Fruit fly (Drosophila melanogaster) S2 (cell line): ENCODE measurements around the gene ebd1.

Experiments
- CG8478 ChIP-seq: fragments of >200 bp; optimal IDR thresholded peaks from 2 replicates; lab custom pipeline; 2018
- CTCF ChIP-seq, 2 experiments: fragments of >200 bp; optimal IDR thresholded peaks; 2 replicates each; lab custom pipeline; 2018

dm6 chr3L:682420-682882 is 2.9 kb downstream of the ebd1 start, which contains the start of gene CG3386:
- no peak for TF ChIP-seq CG8478
- no peak for TF ChIP-seq CTCF (optimal IDR thresholded peaks at IDR 0.05; lab: Kevin White, UChicago)
